Fruit fly (Drosophila melanogaster): ENCODE results near the gene MtnD.

The MtnD gene

dm6 chr3R:20560019-20560667 lies 25.4 kb downstream of the MtnD start, which contains the start of gene CG15922:
TSS of gene CG15922 (minus strand) at chr3R:20560280.
- no peak for TF ChIP-seq CG17801 (GFP tag; optimal IDR thresholded peaks at IDR 0.05; ENCODE audit: partially characterized antibody)

dm6 chr3R:20560668-20561226 lies 26.0 kb downstream of the MtnD start, which contains the start of gene CG5191:
TSS of gene CG5191 (plus strand) at chr3R:20560865.
- TF ChIP-seq CG17801 (GFP tag; optimal IDR thresholded peaks at IDR 0.05; ENCODE audit: partially characterized antibody) = no peak

dm6 chr3R:20563830-20564421 lies 29.2 kb downstream of the MtnD start, which contains the start of gene CG10877:
TSS of gene CG10877 (minus strand) at chr3R:20564067.
- TF ChIP-seq CG17801 (GFP tag; optimal IDR thresholded peaks at IDR 0.05; ENCODE audit: partially characterized antibody) = no peak

dm6 chr3R:20565546-20565948 lies 30.8 kb downstream of the MtnD start:
- no peak for TF ChIP-seq CG17801 (GFP tag; optimal IDR thresholded peaks at IDR 0.05; ENCODE audit: partially characterized antibody)

- no peak for TF ChIP-seq CG17801 (GFP tag; optimal IDR thresholded peaks at IDR 0.05; ENCODE audit: partially characterized antibody)
Observed at dm6 chr3R:20567507-20568222, 32.9 kb downstream of the MtnD start.

- TF ChIP-seq CG17801 (GFP tag; optimal IDR thresholded peaks at IDR 0.05; ENCODE audit: partially characterized antibody) = no peak
Observed at dm6 chr3R:20573326-20573725, 38.6 kb downstream of the MtnD start.

- TF ChIP-seq CG17801 (GFP tag; optimal IDR thresholded peaks at IDR 0.05; ENCODE audit: partially characterized antibody) = peak; percentile 70
Observed at dm6 chr3R:20574535-20574980, 39.8 kb downstream of the MtnD start.

- no peak for TF ChIP-seq CG17801 (GFP tag; optimal IDR thresholded peaks at IDR 0.05; ENCODE audit: partially characterized antibody)
Observed at dm6 chr3R:20576789-20577188, 42.0 kb downstream of the MtnD start, which contains the start of the genes TFAM and CG5412. TSS of gene TFAM (minus strand) at chr3R:20577010. TSS of gene CG5412 (plus strand) at chr3R:20577053.

- TF ChIP-seq CG17801 (GFP tag; optimal IDR thresholded peaks at IDR 0.05; ENCODE audit: partially characterized antibody) = peak; percentile 88
Observed at dm6 chr3R:20579816-20580215, 45.1 kb downstream of the MtnD start, which contains the start of the genes EloB and Srp14. TSS of gene EloB (minus strand) at chr3R:20579850. TSS of gene Srp14 (plus strand) at chr3R:20580115.

dm6 chr3R:20581376-20581775 lies 46.6 kb downstream of the MtnD start, which contains the start of gene CG34008:
TSS of gene CG34008 (minus strand) at chr3R:20581522.
- no peak for TF ChIP-seq CG17801 (GFP tag; optimal IDR thresholded peaks at IDR 0.05; ENCODE audit: partially characterized antibody)
